Worm (Caenorhabditis elegans) whole organism, L4 larva: Measurements from ENCODE around the gene lact-8.

Source experiments
- F10B5.3 ChIP-seq: sonication (generic microtip); optimal IDR thresholded peaks from 2 replicates; lab custom pipeline; 2016; ENCODE audit warnings: mild to moderate bottlenecking, missing genetic modification characterization, missing compliant biosample characterization
- F26F4.8 ChIP-seq: fragments of 200-800 bp; sonication (Bioruptor generic); conservative IDR thresholded peaks from 2 replicates; pipeline ENCODE4 v1.3.6; 2022; ENCODE audit warnings: missing genetic modification characterization, missing compliant biosample characterization
- F37D6.2 ChIP-seq: sonication (generic microtip); optimal IDR thresholded peaks from 2 replicates; lab custom pipeline; 2016; ENCODE audit warnings: mild to moderate bottlenecking, missing genetic modification characterization, missing compliant biosample characterization
- F49E8.2 ChIP-seq: sonication (generic microtip); optimal IDR thresholded peaks from 2 replicates; lab custom pipeline; 2016; ENCODE audit warnings: missing compliant biosample characterization, mild to moderate bottlenecking, missing genetic modification characterization, borderline replicate concordance
- R02D3.7 ChIP-seq: fragments of 150-350 bp; sonication (generic microtip); optimal IDR thresholded peaks from 3 replicates; lab custom pipeline; 2014; ENCODE audit warnings: missing biosample characterization, missing genetic modification characterization
- T20F7.1 ChIP-seq: fragments of 200-800 bp; sonication (Bioruptor generic); optimal IDR thresholded peaks from 2 replicates; lab custom pipeline; 2018; ENCODE audit warnings: mild to moderate bottlenecking, missing genetic modification characterization, missing compliant biosample characterization
- T26A8.4 ChIP-seq: fragments of 200-800 bp; sonication (Bioruptor generic); IDR thresholded peaks from 2 replicates; pipeline ENCODE4 v1.3.6; 2022; ENCODE audit warnings: missing genetic modification characterization, missing compliant biosample characterization
- Y48G9A.11 ChIP-seq: fragments of 200-800 bp; sonication (Bioruptor generic); IDR thresholded peaks from 2 replicates; pipeline ENCODE4 v1.3.6; 2022; ENCODE audit warnings: missing genetic modification reagents, missing genetic modification characterization, missing compliant biosample characterization
- Y5F2A.4 ChIP-seq: fragments of 200-800 bp; sonication (Bioruptor generic); optimal IDR thresholded peaks from 2 replicates; lab custom pipeline; 2018; ENCODE audit warnings: mild to moderate bottlenecking, missing genetic modification characterization, missing compliant biosample characterization
- Y75B8A.6 ChIP-seq: fragments of 200-800 bp; sonication (Bioruptor generic); IDR thresholded peaks from 2 replicates; pipeline ENCODE4 v1.3.6; 2022; ENCODE audit warnings: missing genetic modification reagents, missing genetic modification characterization, missing compliant biosample characterization
- ama-1 ChIP-seq: fragments of 150-350 bp; optimal IDR thresholded peaks from 2 replicates; lab custom pipeline; 2014; ENCODE audit warnings: inconsistent platforms, mixed read lengths
- ceh-20 ChIP-seq: fragments of 200-800 bp; sonication (Bioruptor generic); IDR thresholded peaks from 2 replicates; pipeline ENCODE4 v1.3.6; 2022; ENCODE audit warnings: missing genetic modification reagents, missing genetic modification characterization, missing compliant biosample characterization
- ceh-28 ChIP-seq: fragments of 150-350 bp; optimal IDR thresholded peaks from 2 replicates; lab custom pipeline; 2014; ENCODE audit warnings: missing biosample characterization, missing genetic modification reagents, missing genetic modification characterization
- ceh-32 ChIP-seq: sonication (generic microtip); optimal IDR thresholded peaks from 2 replicates; lab custom pipeline; 2016; ENCODE audit warnings: mild to moderate bottlenecking, missing genetic modification characterization, missing compliant biosample characterization; ENCODE audit not compliant: poor library complexity
- ceh-44 ChIP-seq: fragments of 200-800 bp; sonication (Bioruptor generic); IDR thresholded peaks from 2 replicates; pipeline ENCODE4 v1.3.6; 2022; ENCODE audit warnings: missing genetic modification reagents, missing genetic modification characterization, missing compliant biosample characterization
- ceh-62 ChIP-seq: sonication (generic microtip); optimal IDR thresholded peaks from 2 replicates; lab custom pipeline; 2017; ENCODE audit warnings: missing biosample characterization, missing genetic modification characterization
- daf-16 ChIP-seq, 3 experiments: sonication (generic microtip); optimal IDR thresholded peaks; 2 replicates each; lab custom pipeline; 2016 to 2017; ENCODE audit warnings: missing genetic modification characterization in 3 of 3, missing genetic modification reagents in 3 of 3, mild to moderate bottlenecking in 2 of 3, missing compliant biosample characterization in 2 of 3, missing biosample characterization in 1 of 3, moderate library complexity in 1 of 3
- daf-8 ChIP-seq: fragments of 200-800 bp; sonication (Bioruptor generic); IDR thresholded peaks from 2 replicates; pipeline ENCODE4 v1.3.6; 2022; ENCODE audit warnings: missing genetic modification characterization, missing compliant biosample characterization
- dmd-6 ChIP-seq: fragments of 200-800 bp; sonication (Bioruptor generic); IDR thresholded peaks from 2 replicates; pipeline ENCODE4 v1.3.6; 2022; ENCODE audit warnings: missing genetic modification reagents, missing genetic modification characterization, missing compliant biosample characterization
- egl-43 ChIP-seq: fragments of 200-800 bp; sonication (Bioruptor generic); IDR thresholded peaks from 2 replicates; pipeline ENCODE4 v1.3.6; 2022; ENCODE audit warnings: missing genetic modification reagents, missing genetic modification characterization, missing compliant biosample characterization
- hlh-11 ChIP-seq: fragments of 200-800 bp; sonication (Bioruptor generic); optimal IDR thresholded peaks from 2 replicates; lab custom pipeline; 2018; ENCODE audit warnings: mild to moderate bottlenecking, missing genetic modification characterization, missing compliant biosample characterization
- hmg-1.1 ChIP-seq: fragments of 200-800 bp; sonication (Bioruptor generic); IDR thresholded peaks from 2 replicates; pipeline ENCODE4 v1.3.6; 2022; ENCODE audit warnings: missing genetic modification reagents, missing genetic modification characterization, missing compliant biosample characterization
- jun-1 ChIP-seq: fragments of 150-350 bp; optimal IDR thresholded peaks from 2 replicates; lab custom pipeline; 2014; ENCODE audit warnings: missing biosample characterization, missing genetic modification reagents, missing genetic modification characterization
- lim-7 ChIP-seq: fragments of 200-800 bp; sonication (Bioruptor generic); IDR thresholded peaks from 2 replicates; pipeline ENCODE4 v1.3.6; 2022; ENCODE audit warnings: missing genetic modification characterization, missing compliant biosample characterization
- lin-1 ChIP-seq: fragments of 200-800 bp; sonication (Bioruptor generic); IDR thresholded peaks from 2 replicates; pipeline ENCODE4 v1.3.6; 2022; ENCODE audit warnings: missing genetic modification reagents, missing genetic modification characterization, missing compliant biosample characterization
- lin-15B ChIP-seq: fragments of 150-350 bp; sonication (generic microtip); optimal IDR thresholded peaks from 3 replicates; lab custom pipeline; 2014; ENCODE audit warnings: missing biosample characterization, missing genetic modification characterization
- lin-38 ChIP-seq: fragments of 200-800 bp; sonication (Bioruptor generic); IDR thresholded peaks from 2 replicates; pipeline ENCODE4 v1.3.6; 2022; ENCODE audit warnings: missing genetic modification reagents, missing genetic modification characterization, missing compliant biosample characterization
- lin-39 ChIP-seq: fragments of 150-350 bp; optimal IDR thresholded peaks from 2 replicates; lab custom pipeline; 2014; ENCODE audit warnings: missing biosample characterization, missing genetic modification reagents, missing genetic modification characterization
- lir-3 ChIP-seq: sonication (generic microtip); optimal IDR thresholded peaks from 2 replicates; lab custom pipeline; 2016; ENCODE audit warnings: mild to moderate bottlenecking, missing genetic modification characterization, missing compliant biosample characterization
- lsy-2 ChIP-seq, 2 experiments: fragments of 150-350 bp in 1 of 2; sonication (generic microtip) in 1 of 2; optimal IDR thresholded peaks; 2 replicates each; lab custom pipeline; 2014 to 2017; ENCODE audit warnings: missing biosample characterization in 2 of 2, missing genetic modification characterization in 2 of 2
- madf-5 ChIP-seq, 2 experiments: fragments of 200-800 bp; sonication (Bioruptor generic); IDR thresholded peaks; 2 replicates each; pipeline ENCODE4 v1.3.6; 2022; ENCODE audit warnings: missing compliant biosample characterization in 2 of 2, missing genetic modification characterization in 2 of 2
- madf-9 ChIP-seq: fragments of 200-800 bp; sonication (Bioruptor generic); conservative IDR thresholded peaks from 2 replicates; pipeline ENCODE4 v1.3.6; 2022; ENCODE audit warnings: missing genetic modification reagents, missing genetic modification characterization, missing compliant biosample characterization
- mep-1 ChIP-seq: fragments of 150-350 bp; sonication (generic microtip); optimal IDR thresholded peaks from 3 replicates; lab custom pipeline; 2014; ENCODE audit warnings: missing biosample characterization, missing genetic modification characterization
- mxl-3 ChIP-seq: fragments of 200-800 bp; sonication (Bioruptor generic); optimal IDR thresholded peaks from 2 replicates; lab custom pipeline; 2018; ENCODE audit warnings: mild to moderate bottlenecking, missing genetic modification characterization, missing compliant biosample characterization
- nhr-10 ChIP-seq: fragments of 150-350 bp; optimal IDR thresholded peaks from 2 replicates; lab custom pipeline; 2014; ENCODE audit warnings: missing biosample characterization, missing genetic modification characterization
- nhr-25 ChIP-seq: sonication (generic microtip); optimal IDR thresholded peaks from 2 replicates; lab custom pipeline; 2017; ENCODE audit warnings: missing genetic modification characterization, mild to moderate bottlenecking, missing compliant biosample characterization, antibody characterized with exemption, moderate library complexity, borderline replicate concordance; ENCODE audit not compliant: insufficient read depth
- nhr-48 ChIP-seq: sonication (generic microtip); optimal IDR thresholded peaks from 2 replicates; lab custom pipeline; 2016; ENCODE audit warnings: mild to moderate bottlenecking, missing genetic modification characterization, missing compliant biosample characterization
- nhr-77 ChIP-seq: fragments of 150-350 bp; optimal IDR thresholded peaks from 2 replicates; lab custom pipeline; 2014; ENCODE audit warnings: missing biosample characterization, missing genetic modification characterization
- pha-4 ChIP-seq, 2 experiments: fragments of 150-350 bp in 1 of 2; fragments of 200-800 bp in 1 of 2; sonication (Bioruptor generic) in 1 of 2; IDR thresholded peaks in 1 of 2; optimal IDR thresholded peaks in 1 of 2; 2 replicates each; pipeline versions ENCODE4 v1.3.6 to Lab custom; 2014 to 2022; ENCODE audit warnings: missing genetic modification characterization in 2 of 2, missing genetic modification reagents in 2 of 2, missing biosample characterization in 1 of 2, missing compliant biosample characterization in 1 of 2
- set-16 ChIP-seq: fragments of 200-800 bp; sonication (Bioruptor generic); IDR thresholded peaks from 2 replicates; pipeline ENCODE4 v1.3.6; 2022; ENCODE audit warnings: missing genetic modification reagents, missing genetic modification characterization, missing compliant biosample characterization
- skn-1 ChIP-seq: fragments of 150-350 bp; optimal IDR thresholded peaks from 2 replicates; lab custom pipeline; 2014; ENCODE audit warnings: missing biosample characterization, missing genetic modification characterization
- snpc-1.2 ChIP-seq: fragments of 200-800 bp; sonication (Bioruptor generic); IDR thresholded peaks from 2 replicates; pipeline ENCODE4 v1.3.6; 2022; ENCODE audit warnings: missing genetic modification reagents, missing genetic modification characterization, missing compliant biosample characterization
- snpc-4 ChIP-seq: fragments of 150-350 bp; optimal IDR thresholded peaks from 2 replicates; lab custom pipeline; 2014; ENCODE audit warnings: missing biosample characterization, missing genetic modification characterization
- spr-1 ChIP-seq: sonication (generic microtip); optimal IDR thresholded peaks from 2 replicates; lab custom pipeline; 2016; ENCODE audit warnings: mild to moderate bottlenecking, missing genetic modification characterization, missing compliant biosample characterization
- tag-97 ChIP-seq: fragments of 200-800 bp; sonication (Bioruptor generic); IDR thresholded peaks from 2 replicates; pipeline ENCODE4 v1.3.6; 2022; ENCODE audit warnings: missing genetic modification characterization, missing compliant biosample characterization
- unc-130 ChIP-seq: sonication (generic microtip); optimal IDR thresholded peaks from 2 replicates; lab custom pipeline; 2016; ENCODE audit warnings: missing genetic modification reagents, missing genetic modification characterization, missing compliant biosample characterization
- unc-39 ChIP-seq: sonication (generic microtip); optimal IDR thresholded peaks from 2 replicates; lab custom pipeline; 2017; ENCODE audit warnings: missing biosample characterization, missing genetic modification characterization
- zip-11 ChIP-seq: fragments of 200-800 bp; sonication (Bioruptor generic); IDR thresholded peaks from 2 replicates; pipeline ENCODE4 v1.3.6; 2022; ENCODE audit warnings: missing genetic modification characterization, missing compliant biosample characterization
- zip-2 ChIP-seq: fragments of 150-350 bp; optimal IDR thresholded peaks from 2 replicates; lab custom pipeline; 2014; ENCODE audit warnings: missing biosample characterization, missing genetic modification characterization
- ztf-11 ChIP-seq: fragments of 150-350 bp; optimal IDR thresholded peaks from 2 replicates; lab custom pipeline; 2014; ENCODE audit warnings: missing biosample characterization, missing genetic modification characterization

lact-8 gene

DNA sequence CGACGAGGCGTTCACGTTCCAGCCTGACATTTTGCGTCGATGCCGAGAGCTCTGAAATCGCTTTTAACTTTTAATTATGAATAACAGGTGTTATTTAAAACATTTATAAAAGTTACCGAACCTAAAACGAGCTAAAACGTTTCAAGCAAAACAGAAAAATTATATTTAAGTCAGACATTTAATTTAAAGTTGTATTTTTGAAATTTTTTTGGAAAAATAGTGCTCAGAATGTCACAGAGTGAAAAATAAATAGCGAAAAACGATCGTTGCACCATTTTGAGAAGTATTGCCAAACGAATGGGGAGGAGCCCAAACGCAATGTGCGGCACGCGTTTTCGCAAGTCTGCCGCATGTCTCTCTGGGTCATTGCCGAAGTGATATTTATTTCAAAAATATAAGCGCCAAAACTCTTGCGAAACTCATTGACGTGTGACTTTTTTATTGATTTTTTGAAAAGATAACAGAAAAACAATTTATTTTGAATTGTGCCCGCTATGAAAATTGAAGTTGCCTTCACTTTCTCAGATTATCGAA is 19.7 kb upstream of the lact-8 start, which contains the start of gene erfa-3 (continued):
- TF ChIP-seq nhr-25 (tag; lab: Kevin White, UChicago) (peak; percentile 2), madf-5 (GFP tag; IDR thresholded peaks at IDR 0.05; lab: Robert Waterston, UW) (no peak), T20F7.1 (no peak), zip-2 (tag; lab: Kevin White, UChicago) (peak; percentile 26), Y75B8A.6 (GFP tag; lab: Robert Waterston, UW) (no peak), mxl-3 (peak; percentile 49), skn-1 (no peak), nhr-48 (tag; lab: Kevin White, UChicago) (peak; percentile 29), lin-38 (GFP tag; lab: Robert Waterston, UW) (peak; percentile 69), unc-39 (tag; lab: Kevin White, UChicago) (no peak), spr-1 (tag; lab: Kevin White, UChicago) (peak; percentile 43), daf-8 (no peak), lsy-2 (tag; optimal IDR thresholded peaks at IDR 0.05; lab: Kevin White, UChicago) (peak in 1 of 2 experiments; percentile 73), nhr-77 (tag; lab: Kevin White, UChicago) (no peak), lir-3 (tag; lab: Kevin White, UChicago) (no peak), set-16 (GFP tag; lab: Robert Waterston, UW) (no peak), F26F4.8 (GFP tag; lab: Robert Waterston, UW) (no peak), jun-1 (tag; lab: Kevin White, UChicago) (no peak), F10B5.3 (tag; lab: Kevin White, UChicago) (no peak), nhr-10 (tag; lab: Kevin White, UChicago) (no peak), tag-97 (no peak), ama-1 (lab: Kevin White, UChicago) (no peak), T26A8.4 (GFP tag; lab: Robert Waterston, UW) (peak; percentile 61; the same call in 1 of the 2 replicates), F49E8.2 (no peak), madf-9 (GFP tag; lab: Robert Waterston, UW) (no peak), lin-1 (no peak), lin-39 (tag; lab: Kevin White, UChicago) (no peak), lim-7 (GFP tag; lab: Robert Waterston, UW) (0 out of 2 replicates have a peak, but pooled peaks have one; percentile 50), mep-1 (tag; lab: Kevin White, UChicago) (peak; percentile 72), pha-4 (GFP tag; IDR thresholded peaks at IDR 0.05; lab: Robert Waterston, UW) (peak; percentile 36; the same call in 1 of the 2 replicates), pha-4 (tag; optimal IDR thresholded peaks at IDR 0.05; lab: Kevin White, UChicago) (no peak), egl-43 (no peak), dmd-6 (no peak), Y48G9A.11 (GFP tag; lab: Robert Waterston, UW) (no peak), Y5F2A.4 (no peak), ceh-32 (no peak), snpc-1.2 (GFP tag; lab: Robert Waterston, UW) (no peak), ceh-44 (GFP tag; lab: Robert Waterston, UW) (no peak; the same call in 1 of the 2 replicates), R02D3.7 (tag; lab: Kevin White, UChicago) (no peak), unc-130 (GFP tag; lab: Kevin White, UChicago) (peak; percentile 75), hmg-1.1 (GFP tag; lab: Robert Waterston, UW) (peak; percentile 70), ceh-62 (tag; lab: Kevin White, UChicago) (no peak), zip-11 (GFP tag; lab: Robert Waterston, UW) (no peak), ceh-20 (GFP tag; lab: Robert Waterston, UW) (0 out of 2 replicates have a peak, but pooled peaks have one; percentile 13), ceh-28 (tag; lab: Kevin White, UChicago) (no peak), lin-15B (tag; lab: Kevin White, UChicago) (no peak), snpc-4 (tag; lab: Kevin White, UChicago) (no peak), hlh-11 (tag; lab: Kevin White, UChicago) (peak; percentile 53), daf-16 (GFP tag; optimal IDR thresholded peaks at IDR 0.05; lab: Kevin White, UChicago) (peak in 1 of 2 experiments; percentile 24), daf-16 (tag; optimal IDR thresholded peaks at IDR 0.05; lab: Kevin White, UChicago) (peak; percentile 64), ztf-11 (no peak), F37D6.2 (tag; lab: Kevin White, UChicago) (no peak)
